Worm (Caenorhabditis elegans) whole organism, L4 larva: ENCODE results near the gene ins-19.

Source experiments
- D1046.2 ChIP-seq: fragments of 200-800 bp; sonication (Bioruptor generic); IDR thresholded peaks from 2 replicates; pipeline ENCODE4 v1.3.6; 2022; ENCODE audit warnings: missing genetic modification characterization, missing compliant biosample characterization
- F26F4.8 ChIP-seq: fragments of 200-800 bp; sonication (Bioruptor generic); conservative IDR thresholded peaks from 2 replicates; pipeline ENCODE4 v1.3.6; 2022; ENCODE audit warnings: missing genetic modification characterization, missing compliant biosample characterization
- R02D3.7 ChIP-seq: fragments of 150-350 bp; sonication (generic microtip); optimal IDR thresholded peaks from 3 replicates; lab custom pipeline; 2014; ENCODE audit warnings: missing biosample characterization, missing genetic modification characterization
- T26A8.4 ChIP-seq: fragments of 200-800 bp; sonication (Bioruptor generic); IDR thresholded peaks from 2 replicates; pipeline ENCODE4 v1.3.6; 2022; ENCODE audit warnings: missing genetic modification characterization, missing compliant biosample characterization
- Y48G9A.11 ChIP-seq: fragments of 200-800 bp; sonication (Bioruptor generic); IDR thresholded peaks from 2 replicates; pipeline ENCODE4 v1.3.6; 2022; ENCODE audit warnings: missing genetic modification reagents, missing genetic modification characterization, missing compliant biosample characterization
- Y5F2A.4 ChIP-seq: fragments of 200-800 bp; sonication (Bioruptor generic); optimal IDR thresholded peaks from 2 replicates; lab custom pipeline; 2018; ENCODE audit warnings: mild to moderate bottlenecking, missing genetic modification characterization, missing compliant biosample characterization
- ZK337.2 ChIP-seq: fragments of 200-800 bp; sonication (Bioruptor generic); IDR thresholded peaks from 2 replicates; pipeline ENCODE4 v1.3.6; 2022; ENCODE audit warnings: missing genetic modification reagents, missing genetic modification characterization, missing compliant biosample characterization
- ZK546.5 ChIP-seq, 2 experiments: sonication (generic microtip); optimal IDR thresholded peaks; 2 replicates each; lab custom pipeline; 2017; ENCODE audit warnings: missing biosample characterization in 2 of 2, missing genetic modification characterization in 2 of 2
- ama-1 ChIP-seq: fragments of 150-350 bp; optimal IDR thresholded peaks from 2 replicates; lab custom pipeline; 2014; ENCODE audit warnings: inconsistent platforms, mixed read lengths
- attf-4 ChIP-seq: sonication (generic microtip); optimal IDR thresholded peaks from 3 replicates; lab custom pipeline; 2017; ENCODE audit warnings: missing biosample characterization, missing genetic modification characterization
- ceh-28 ChIP-seq: fragments of 150-350 bp; optimal IDR thresholded peaks from 2 replicates; lab custom pipeline; 2014; ENCODE audit warnings: missing biosample characterization, missing genetic modification reagents, missing genetic modification characterization
- ceh-32 ChIP-seq: sonication (generic microtip); optimal IDR thresholded peaks from 2 replicates; lab custom pipeline; 2016; ENCODE audit warnings: mild to moderate bottlenecking, missing genetic modification characterization, missing compliant biosample characterization; ENCODE audit not compliant: poor library complexity
- ceh-62 ChIP-seq: sonication (generic microtip); optimal IDR thresholded peaks from 2 replicates; lab custom pipeline; 2017; ENCODE audit warnings: missing biosample characterization, missing genetic modification characterization
- daf-12 ChIP-seq: fragments of 150-350 bp; optimal IDR thresholded peaks from 2 replicates; lab custom pipeline; 2014; ENCODE audit warnings: missing biosample characterization, missing genetic modification reagents, missing genetic modification characterization
- daf-8 ChIP-seq: fragments of 200-800 bp; sonication (Bioruptor generic); IDR thresholded peaks from 2 replicates; pipeline ENCODE4 v1.3.6; 2022; ENCODE audit warnings: missing genetic modification characterization, missing compliant biosample characterization
- dmd-6 ChIP-seq: fragments of 200-800 bp; sonication (Bioruptor generic); IDR thresholded peaks from 2 replicates; pipeline ENCODE4 v1.3.6; 2022; ENCODE audit warnings: missing genetic modification reagents, missing genetic modification characterization, missing compliant biosample characterization
- dmd-8 ChIP-seq: fragments of 200-800 bp; sonication (Bioruptor generic); IDR thresholded peaks from 2 replicates; pipeline ENCODE4 v1.3.6; 2022; ENCODE audit warnings: missing genetic modification characterization, missing compliant biosample characterization
- egl-43 ChIP-seq: fragments of 200-800 bp; sonication (Bioruptor generic); IDR thresholded peaks from 2 replicates; pipeline ENCODE4 v1.3.6; 2022; ENCODE audit warnings: missing genetic modification reagents, missing genetic modification characterization, missing compliant biosample characterization
- hlh-11 ChIP-seq: fragments of 200-800 bp; sonication (Bioruptor generic); optimal IDR thresholded peaks from 2 replicates; lab custom pipeline; 2018; ENCODE audit warnings: mild to moderate bottlenecking, missing genetic modification characterization, missing compliant biosample characterization
- lin-15B ChIP-seq: fragments of 150-350 bp; sonication (generic microtip); optimal IDR thresholded peaks from 3 replicates; lab custom pipeline; 2014; ENCODE audit warnings: missing biosample characterization, missing genetic modification characterization
- lin-38 ChIP-seq: fragments of 200-800 bp; sonication (Bioruptor generic); IDR thresholded peaks from 2 replicates; pipeline ENCODE4 v1.3.6; 2022; ENCODE audit warnings: missing genetic modification reagents, missing genetic modification characterization, missing compliant biosample characterization
- lin-39 ChIP-seq: fragments of 150-350 bp; optimal IDR thresholded peaks from 2 replicates; lab custom pipeline; 2014; ENCODE audit warnings: missing biosample characterization, missing genetic modification reagents, missing genetic modification characterization
- lir-3 ChIP-seq: sonication (generic microtip); optimal IDR thresholded peaks from 2 replicates; lab custom pipeline; 2016; ENCODE audit warnings: mild to moderate bottlenecking, missing genetic modification characterization, missing compliant biosample characterization
- madf-5 ChIP-seq, 2 experiments: fragments of 200-800 bp; sonication (Bioruptor generic); IDR thresholded peaks; 2 replicates each; pipeline ENCODE4 v1.3.6; 2022; ENCODE audit warnings: missing compliant biosample characterization in 2 of 2, missing genetic modification characterization in 2 of 2
- mdl-1 ChIP-seq, 2 experiments: fragments of 150-350 bp in 1 of 2; sonication (generic microtip) in 1 of 2; optimal IDR thresholded peaks; 2 replicates each; lab custom pipeline; 2014 to 2017; ENCODE audit warnings: missing biosample characterization in 2 of 2, missing genetic modification characterization in 2 of 2
- mxl-2 ChIP-seq: fragments of 200-800 bp; sonication (Bioruptor generic); conservative IDR thresholded peaks from 2 replicates; pipeline ENCODE4 v1.3.6; 2022; ENCODE audit warnings: missing genetic modification reagents, missing genetic modification characterization, missing compliant biosample characterization
- mxl-3 ChIP-seq: fragments of 200-800 bp; sonication (Bioruptor generic); optimal IDR thresholded peaks from 2 replicates; lab custom pipeline; 2018; ENCODE audit warnings: mild to moderate bottlenecking, missing genetic modification characterization, missing compliant biosample characterization
- nhr-11 ChIP-seq: fragments of 150-350 bp; optimal IDR thresholded peaks from 2 replicates; lab custom pipeline; 2014; ENCODE audit warnings: missing biosample characterization, missing genetic modification characterization
- nhr-48 ChIP-seq: sonication (generic microtip); optimal IDR thresholded peaks from 2 replicates; lab custom pipeline; 2016; ENCODE audit warnings: mild to moderate bottlenecking, missing genetic modification characterization, missing compliant biosample characterization
- nhr-77 ChIP-seq: fragments of 150-350 bp; optimal IDR thresholded peaks from 2 replicates; lab custom pipeline; 2014; ENCODE audit warnings: missing biosample characterization, missing genetic modification characterization
- sdz-12 ChIP-seq: fragments of 200-800 bp; sonication (Bioruptor generic); optimal IDR thresholded peaks from 2 replicates; lab custom pipeline; 2018; ENCODE audit warnings: mild to moderate bottlenecking, missing genetic modification characterization, missing compliant biosample characterization
- set-16 ChIP-seq: fragments of 200-800 bp; sonication (Bioruptor generic); IDR thresholded peaks from 2 replicates; pipeline ENCODE4 v1.3.6; 2022; ENCODE audit warnings: missing genetic modification reagents, missing genetic modification characterization, missing compliant biosample characterization
- skn-1 ChIP-seq: fragments of 150-350 bp; optimal IDR thresholded peaks from 2 replicates; lab custom pipeline; 2014; ENCODE audit warnings: missing biosample characterization, missing genetic modification characterization
- snpc-1.2 ChIP-seq: fragments of 200-800 bp; sonication (Bioruptor generic); IDR thresholded peaks from 2 replicates; pipeline ENCODE4 v1.3.6; 2022; ENCODE audit warnings: missing genetic modification reagents, missing genetic modification characterization, missing compliant biosample characterization
- spr-1 ChIP-seq: sonication (generic microtip); optimal IDR thresholded peaks from 2 replicates; lab custom pipeline; 2016; ENCODE audit warnings: mild to moderate bottlenecking, missing genetic modification characterization, missing compliant biosample characterization
- tag-97 ChIP-seq: fragments of 200-800 bp; sonication (Bioruptor generic); IDR thresholded peaks from 2 replicates; pipeline ENCODE4 v1.3.6; 2022; ENCODE audit warnings: missing genetic modification characterization, missing compliant biosample characterization
- unc-62 ChIP-seq, 3 experiments: fragments of 150-350 bp in 1 of 3; sonication (generic microtip); optimal IDR thresholded peaks in 2 of 3; peaks in 1 of 3; 1 replicate in 1 of 3; 2 replicates in 2 of 3; lab custom pipeline; 2014 to 2017; ENCODE audit warnings: missing biosample characterization in 3 of 3, missing genetic modification characterization in 3 of 3, missing genetic modification reagents in 3 of 3, missing genotype in 1 of 3
- ztf-11 ChIP-seq: fragments of 150-350 bp; optimal IDR thresholded peaks from 2 replicates; lab custom pipeline; 2014; ENCODE audit warnings: missing biosample characterization, missing genetic modification characterization

The ins-19 gene

ce11 chrII:3096060-3096459 is 30.2 kb downstream of the ins-19 start, which contains the start of gene srg-23:
TSS of gene srg-23 (minus strand) at chrII:3096160.
- TF ChIP-seq ztf-11 (tag; lab: Kevin White, UChicago): no peak
- no peak for TF ChIP-seq Y48G9A.11 (GFP tag; lab: Robert Waterston, UW)
- no peak for TF ChIP-seq ceh-32 (tag; lab: Kevin White, UChicago)
- no peak for TF ChIP-seq madf-5 (GFP tag; IDR thresholded peaks at IDR 0.05; lab: Robert Waterston, UW)
- TF ChIP-seq lin-15B (tag; lab: Kevin White, UChicago): no peak
- TF ChIP-seq lir-3 (tag; lab: Kevin White, UChicago): no peak
- TF ChIP-seq ama-1: no peak
- no peak for TF ChIP-seq mxl-3 (GFP tag; lab: Kevin White, UChicago)
- no peak for TF ChIP-seq egl-43 (GFP tag; lab: Robert Waterston, UW)
- no peak for TF ChIP-seq skn-1 (tag; lab: Kevin White, UChicago)
- no peak for TF ChIP-seq ceh-62
- no peak for TF ChIP-seq mdl-1 (tag; optimal IDR thresholded peaks at IDR 0.05; lab: Kevin White, UChicago)
- no peak for TF ChIP-seq attf-4 (tag; lab: Kevin White, UChicago)
- no peak for TF ChIP-seq snpc-1.2 (GFP tag; lab: Robert Waterston, UW)
- no peak for TF ChIP-seq Y5F2A.4
- no peak for TF ChIP-seq ZK546.5 (tag; optimal IDR thresholded peaks at IDR 0.05; lab: Kevin White, UChicago)
- TF ChIP-seq nhr-11 (tag; lab: Kevin White, UChicago): no peak
- no peak for TF ChIP-seq unc-62 (GFP tag; optimal IDR thresholded peaks at IDR 0.05 in 1 of 2; lab: Kevin White, UChicago)
- no peak for TF ChIP-seq unc-62 (tag; optimal IDR thresholded peaks at IDR 0.05; lab: Kevin White, UChicago)

ce11 chrII:3093352-3093751 is 32.9 kb downstream of the ins-19 start, which contains the start of gene srg-22:
TSS of gene srg-22 (minus strand) at chrII:3093452.
- TF ChIP-seq ceh-32 (tag; lab: Kevin White, UChicago) (no peak), nhr-48 (tag; lab: Kevin White, UChicago) (no peak), mxl-2 (no peak), hlh-11 (tag; lab: Kevin White, UChicago) (no peak), daf-12 (tag; lab: Kevin White, UChicago) (no peak), lin-39 (tag; lab: Kevin White, UChicago) (no peak), tag-97 (GFP tag; lab: Robert Waterston, UW) (no peak), spr-1 (tag; lab: Kevin White, UChicago) (no peak), ceh-28 (tag; lab: Kevin White, UChicago) (no peak), madf-5 (GFP tag; IDR thresholded peaks at IDR 0.05; lab: Robert Waterston, UW) (no peak), T26A8.4 (GFP tag; lab: Robert Waterston, UW) (no peak)

ce11 chrII:3091268-3091667 is 35.0 kb downstream of the ins-19 start, which contains the start of gene srg-21:
TSS of gene srg-21 (minus strand) at chrII:3091368.
- no peak for TF ChIP-seq sdz-12
- no peak for TF ChIP-seq F26F4.8 (GFP tag; lab: Robert Waterston, UW)
- TF ChIP-seq dmd-6 (GFP tag; lab: Robert Waterston, UW): no peak
- no peak for TF ChIP-seq ZK337.2
- TF ChIP-seq R02D3.7 (tag; lab: Kevin White, UChicago): no peak
- TF ChIP-seq lin-15B (tag; lab: Kevin White, UChicago): no peak
- no peak for TF ChIP-seq dmd-8 (GFP tag; lab: Robert Waterston, UW)
- no peak for TF ChIP-seq T26A8.4 (GFP tag; lab: Robert Waterston, UW)
- no peak for TF ChIP-seq daf-8
- TF ChIP-seq D1046.2: no peak
- TF ChIP-seq lin-38 (GFP tag; lab: Robert Waterston, UW): no peak

- TF ChIP-seq nhr-77 (tag; lab: Kevin White, UChicago) (no peak), set-16 (GFP tag; lab: Robert Waterston, UW) (peak; percentile 51)
Observed at ce11 chrII:3087134-3087533, 39.1 kb downstream of the ins-19 start.
